Worm (Caenorhabditis elegans) whole organism, early embryonic: ENCODE data around the gene fipr-7.

Experiments used
- B0310.2 ChIP-seq: sonication (generic microtip); optimal IDR thresholded peaks from 2 replicates; lab custom pipeline; 2016; ENCODE audit warnings: mild to moderate bottlenecking, missing genetic modification characterization, missing compliant biosample characterization
- ama-1 ChIP-seq: fragments of 150-350 bp; optimal IDR thresholded peaks from 2 replicates; lab custom pipeline; 2014
- ceh-13 ChIP-seq: fragments of 200-800 bp; sonication (Bioruptor generic); optimal IDR thresholded peaks from 2 replicates; lab custom pipeline; 2018; ENCODE audit warnings: mild to moderate bottlenecking, missing genetic modification characterization, missing compliant biosample characterization
- flt-1 ChIP-seq: fragments of 200-800 bp; sonication (Bioruptor generic); IDR thresholded peaks from 2 replicates; pipeline ENCODE4 v1.3.6; 2022; ENCODE audit warnings: missing genetic modification characterization, missing compliant biosample characterization
- pes-1 ChIP-seq: fragments of 200-800 bp; sonication (Bioruptor generic); IDR thresholded peaks from 2 replicates; pipeline ENCODE4 v1.3.6; 2022; ENCODE audit warnings: missing genetic modification reagents, missing genetic modification characterization, missing compliant biosample characterization
- tbx-37 ChIP-seq: fragments of 200-800 bp; sonication (Bioruptor generic); conservative IDR thresholded peaks from 2 replicates; pipeline ENCODE4 v1.3.6; 2022; ENCODE audit warnings: missing genetic modification reagents, missing genetic modification characterization, missing compliant biosample characterization

DNA sequence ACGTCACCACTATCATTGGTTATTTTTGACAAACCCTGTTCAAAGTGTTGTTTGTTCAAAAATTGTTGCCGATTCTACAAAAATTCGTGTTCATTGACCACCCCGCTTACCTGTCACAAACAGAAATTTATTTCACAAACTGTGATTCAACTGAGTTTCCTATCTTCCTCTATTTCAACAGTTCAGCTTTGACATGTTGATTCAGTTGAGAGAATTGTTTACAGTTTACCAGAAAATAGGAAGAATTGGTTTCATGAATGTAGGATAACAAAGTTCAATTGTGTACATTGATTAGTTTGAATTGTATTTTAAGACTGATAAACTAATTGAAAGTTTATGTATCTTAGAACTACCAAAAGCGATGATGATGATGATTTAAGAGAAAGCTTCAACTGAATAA lies 16.0 kb downstream of the fipr-7 start:
- TF ChIP-seq pes-1 (GFP tag; lab: Robert Waterston, UW), result no peak
- no peak for TF ChIP-seq ama-1 (lab: Kevin White, UChicago)
- no peak for TF ChIP-seq tbx-37 (GFP tag; lab: Robert Waterston, UW)
- TF ChIP-seq B0310.2 (tag; lab: Kevin White, UChicago), result no peak
- no peak for TF ChIP-seq ceh-13 (GFP tag; lab: Kevin White, UChicago)
- TF ChIP-seq flt-1 (GFP tag; lab: Robert Waterston, UW), result no peak
